Fruit fly (Drosophila melanogaster): ENCODE data around the gene mys.
A peak's percentile ranks its signal among the peaks of the same experiment; 100 is the strongest.

mys gene

DNA sequence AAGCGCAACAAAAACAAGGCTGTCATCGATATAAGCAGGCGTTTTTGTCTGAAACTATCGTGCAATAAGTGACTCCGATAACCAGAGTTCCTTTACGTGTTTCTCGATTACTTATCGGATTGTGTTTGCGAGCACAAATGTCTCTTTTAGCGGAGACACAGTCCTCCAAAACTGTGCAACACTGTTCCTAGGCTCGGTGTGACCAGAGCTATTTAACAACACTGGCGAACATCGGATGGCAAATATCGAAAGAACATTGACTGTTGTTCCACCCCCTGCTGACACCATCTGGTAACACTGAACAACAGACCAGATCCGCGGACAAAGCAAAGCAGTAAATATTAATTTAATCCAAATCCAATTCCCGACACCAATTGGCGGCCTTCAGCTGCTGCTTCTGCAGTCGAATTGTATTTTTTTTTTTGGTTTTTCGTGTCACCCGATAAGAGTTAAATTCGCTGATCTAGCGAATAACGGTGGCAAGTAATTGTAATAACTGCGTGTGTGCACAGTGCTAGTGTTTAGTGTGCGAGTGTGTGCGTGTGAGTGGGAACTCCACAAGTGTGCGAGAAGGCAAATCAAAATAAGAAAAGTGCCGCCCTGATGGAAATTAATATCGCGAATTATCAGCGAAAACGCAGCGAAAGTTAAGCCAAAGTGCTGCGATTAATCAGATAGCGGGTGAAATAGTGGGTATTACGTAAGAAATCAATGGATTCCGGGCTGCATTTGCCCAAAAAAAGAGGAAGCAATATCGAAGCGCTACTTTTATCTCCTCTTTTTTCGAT is at the start of gene mys:
TSS of gene mys (plus strand) at position 254 of the 788 bp plus-strand sequence.
- TF ChIP-seq ttk (optimal IDR thresholded peaks at IDR 0.05): no peak
- no peak for TF ChIP-seq insv (optimal IDR thresholded peaks at IDR 0.05)
- TF ChIP-seq Sin3A (optimal IDR thresholded peaks at IDR 0.05): no peak
- no peak for TF ChIP-seq h (optimal IDR thresholded peaks at IDR 0.05)
- TF ChIP-seq Myc (optimal IDR thresholded peaks at IDR 0.05): no peak
- TF ChIP-seq psq (optimal IDR thresholded peaks at IDR 0.05): no peak

DNA sequence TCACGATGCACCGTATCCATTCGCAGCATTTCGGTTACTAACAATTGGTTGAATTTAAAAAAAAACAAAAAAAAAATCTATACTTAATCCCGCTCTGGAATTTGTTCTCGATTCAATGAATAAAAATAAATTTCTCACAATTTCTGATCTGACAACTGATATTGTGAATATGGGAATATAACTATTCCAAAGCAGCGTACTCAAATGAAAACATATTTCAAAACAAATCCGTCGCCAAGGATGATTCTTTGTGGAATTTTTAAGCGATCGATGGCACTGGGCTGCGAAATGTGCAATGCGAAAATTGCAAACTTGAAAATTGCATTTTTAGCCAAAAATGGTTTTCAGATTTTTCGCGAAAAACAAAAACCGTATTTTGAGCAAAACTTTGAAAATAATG is 40.2 kb upstream of the mys start, which contains the start of gene CG15333:
TSS of gene CG15333 (minus strand) at position 101 of the 400 bp plus-strand sequence.
- TF ChIP-seq insv (optimal IDR thresholded peaks at IDR 0.05) (no peak), ttk (optimal IDR thresholded peaks at IDR 0.05) (no peak), Myc (optimal IDR thresholded peaks at IDR 0.05) (no peak), psq (optimal IDR thresholded peaks at IDR 0.05) (no peak), h (optimal IDR thresholded peaks at IDR 0.05) (no peak), Sin3A (optimal IDR thresholded peaks at IDR 0.05) (no peak)

DNA sequence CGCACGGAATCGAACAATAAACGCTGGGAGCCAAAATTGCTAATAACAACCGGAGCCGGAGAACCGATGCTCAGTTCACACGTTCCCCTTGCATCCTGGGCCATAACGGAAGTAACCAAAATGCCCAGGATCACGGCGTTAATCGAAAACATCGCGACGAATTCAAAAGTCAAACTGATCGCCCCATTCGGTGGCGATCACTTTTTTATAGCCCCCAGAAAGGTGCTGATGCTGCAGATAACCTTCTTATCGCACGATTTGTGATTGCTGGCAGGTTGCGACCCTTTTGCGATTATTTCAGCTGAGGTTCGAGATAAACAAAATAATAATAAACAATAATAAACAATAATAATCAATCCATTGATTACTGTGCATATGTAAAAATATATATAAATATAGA is 24.1 kb upstream of the mys start, which contains the start of gene CG2233:
TSS of gene CG2233 (minus strand) at position 184 of the 400 bp plus-strand sequence.
- TF ChIP-seq h (optimal IDR thresholded peaks at IDR 0.05) (no peak), insv (optimal IDR thresholded peaks at IDR 0.05) (no peak)

DNA sequence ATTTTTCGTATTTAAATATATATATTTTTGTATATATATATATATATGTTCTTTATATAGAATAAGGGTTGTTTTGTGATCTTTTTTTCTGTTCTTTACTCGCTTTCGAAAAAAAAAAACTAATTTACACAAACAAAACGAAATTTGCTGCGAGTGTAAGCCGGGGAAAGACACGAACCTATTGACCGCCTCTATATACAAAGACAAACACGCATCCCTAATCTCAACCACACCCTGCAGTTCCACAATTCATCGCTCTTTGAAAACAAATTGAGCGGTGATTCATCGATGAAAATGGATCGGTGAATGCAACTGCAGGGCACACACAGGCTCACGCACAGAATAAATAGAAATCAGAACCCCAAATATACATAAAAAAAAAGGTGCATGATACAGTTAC is 22.5 kb upstream of the mys start:
- no peak for TF ChIP-seq psq (optimal IDR thresholded peaks at IDR 0.05)
- no peak for TF ChIP-seq Sin3A (optimal IDR thresholded peaks at IDR 0.05)
- TF ChIP-seq Myc (optimal IDR thresholded peaks at IDR 0.05): no peak
- TF ChIP-seq h (optimal IDR thresholded peaks at IDR 0.05): no peak
- TF ChIP-seq ttk (optimal IDR thresholded peaks at IDR 0.05): no peak
- TF ChIP-seq insv (optimal IDR thresholded peaks at IDR 0.05): no peak

DNA sequence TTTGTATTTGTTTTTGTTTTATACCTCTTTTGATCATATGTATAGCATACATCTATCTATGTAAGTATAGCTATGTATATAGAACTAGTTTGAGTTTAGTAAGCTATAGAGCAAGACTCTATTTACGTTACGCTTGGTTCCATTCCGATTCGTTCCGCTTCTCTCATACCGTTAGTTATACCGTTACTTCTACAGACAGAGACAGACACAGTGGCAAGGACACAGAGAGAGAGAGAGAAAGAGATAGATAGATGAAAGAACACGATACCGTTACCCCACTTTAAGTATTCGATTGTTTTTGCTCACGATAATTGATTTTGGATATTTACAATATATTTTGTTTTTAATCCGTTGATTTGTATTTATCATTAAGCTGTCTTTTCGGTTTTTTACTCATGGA is 14.9 kb upstream of the mys start:
- no peak for TF ChIP-seq Myc (optimal IDR thresholded peaks at IDR 0.05)
- no peak for TF ChIP-seq Sin3A (optimal IDR thresholded peaks at IDR 0.05)
- TF ChIP-seq ttk (optimal IDR thresholded peaks at IDR 0.05): no peak
- TF ChIP-seq insv (optimal IDR thresholded peaks at IDR 0.05): no peak
- TF ChIP-seq h (optimal IDR thresholded peaks at IDR 0.05): no peak
- TF ChIP-seq psq (optimal IDR thresholded peaks at IDR 0.05): no peak

DNA sequence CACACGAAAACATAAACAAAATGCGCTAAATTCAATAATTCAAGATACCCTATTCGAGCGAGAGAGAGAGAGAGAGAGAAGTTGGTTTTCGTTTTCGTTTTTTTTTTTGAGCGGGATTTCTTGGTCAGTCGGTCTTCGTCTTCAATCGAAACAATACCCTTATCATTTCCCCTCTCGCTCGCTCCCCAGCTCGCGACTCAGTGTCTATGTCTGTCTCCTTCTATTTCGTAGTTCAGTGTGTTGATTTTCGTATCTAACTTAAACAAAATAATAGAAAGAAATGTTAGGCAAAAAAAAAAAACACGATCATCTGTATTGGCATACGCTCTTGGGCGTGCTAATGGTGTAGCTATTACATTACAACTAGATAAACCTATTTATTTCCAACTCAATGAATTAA is 12.2 kb upstream of the mys start:
- TF ChIP-seq Myc (optimal IDR thresholded peaks at IDR 0.05): no peak
- no peak for TF ChIP-seq h (optimal IDR thresholded peaks at IDR 0.05)
- no peak for TF ChIP-seq ttk (optimal IDR thresholded peaks at IDR 0.05)
- TF ChIP-seq insv (optimal IDR thresholded peaks at IDR 0.05): no peak
- no peak for TF ChIP-seq psq (optimal IDR thresholded peaks at IDR 0.05)
- no peak for TF ChIP-seq Sin3A (optimal IDR thresholded peaks at IDR 0.05)

DNA sequence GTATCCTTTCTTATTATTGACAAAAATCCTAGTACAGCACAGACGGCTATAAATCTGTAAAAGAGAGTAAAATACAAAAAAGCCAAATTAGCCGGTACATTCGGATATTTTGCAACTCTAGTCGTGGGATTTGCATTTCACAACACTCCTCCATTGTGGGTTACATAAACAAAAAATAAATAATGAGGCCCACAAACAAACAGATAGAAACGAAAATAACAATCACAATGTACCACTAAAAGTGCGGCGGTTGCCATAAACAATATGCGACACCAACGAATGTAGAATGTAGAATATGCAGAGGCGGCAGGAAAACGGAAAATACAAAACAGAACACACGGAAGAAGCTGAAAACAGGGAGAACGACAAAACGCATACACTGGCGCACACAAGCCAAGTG is 5.4 kb upstream of the mys start:
- TF ChIP-seq ttk (optimal IDR thresholded peaks at IDR 0.05): no peak
- no peak for TF ChIP-seq h (optimal IDR thresholded peaks at IDR 0.05)
- TF ChIP-seq Sin3A (optimal IDR thresholded peaks at IDR 0.05): no peak

DNA sequence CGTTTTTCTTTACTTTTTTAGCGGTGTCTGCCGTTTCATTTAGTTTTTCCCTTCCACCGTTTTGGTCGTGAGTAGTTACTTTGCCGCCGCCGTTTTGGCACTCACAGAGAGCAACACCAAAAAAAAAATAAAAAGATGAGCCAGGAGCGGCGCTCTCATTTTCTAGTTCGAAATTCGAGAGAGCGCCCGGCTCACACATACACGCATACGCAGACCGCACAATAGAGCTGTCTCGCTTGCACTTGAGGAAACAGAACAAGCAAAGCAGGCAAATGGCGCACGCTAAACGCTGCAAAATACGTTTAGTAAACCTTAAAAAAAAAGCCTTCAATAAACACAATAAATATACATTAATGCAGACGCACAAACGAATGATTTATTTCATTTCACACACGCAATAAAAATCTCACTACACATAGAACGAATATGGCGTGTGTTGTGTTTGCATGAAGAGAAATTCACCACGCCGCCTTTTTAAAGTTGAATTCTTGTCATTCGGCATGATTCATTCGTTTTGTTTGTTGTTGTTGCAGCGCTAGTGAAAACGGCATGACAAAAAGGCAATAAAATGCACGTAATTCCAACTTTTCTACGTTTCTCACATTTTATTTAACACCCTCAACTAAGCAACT is 4.7 kb upstream of the mys start:
- no peak for TF ChIP-seq ttk (optimal IDR thresholded peaks at IDR 0.05)
- no peak for TF ChIP-seq Sin3A (optimal IDR thresholded peaks at IDR 0.05)
- no peak for TF ChIP-seq Myc (optimal IDR thresholded peaks at IDR 0.05)
- TF ChIP-seq insv (optimal IDR thresholded peaks at IDR 0.05): no peak
- TF ChIP-seq h (optimal IDR thresholded peaks at IDR 0.05): no peak
- TF ChIP-seq psq (optimal IDR thresholded peaks at IDR 0.05): no peak

DNA sequence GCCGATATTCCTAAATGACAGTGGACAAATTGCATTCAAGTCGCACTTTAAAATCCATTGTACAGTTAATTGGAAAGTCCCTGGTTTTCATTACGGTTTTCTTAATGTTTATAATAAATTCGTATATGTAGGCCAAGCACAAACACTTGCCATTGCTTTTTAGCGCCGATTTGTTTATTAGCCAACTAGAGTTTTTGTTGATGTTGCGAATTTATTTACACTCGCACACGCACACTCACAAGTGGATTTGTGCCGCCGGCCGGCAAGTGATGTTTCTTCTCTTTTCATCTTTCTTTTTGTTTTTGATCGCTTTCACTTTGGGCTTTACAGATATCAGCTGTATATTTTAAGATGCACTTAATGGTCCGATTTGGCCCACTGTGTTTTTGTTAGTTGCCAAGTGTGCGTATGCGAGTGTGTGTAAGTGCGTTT is 4.1 kb upstream of the mys start:
- TF ChIP-seq ttk (optimal IDR thresholded peaks at IDR 0.05) (no peak), psq (optimal IDR thresholded peaks at IDR 0.05) (no peak), h (optimal IDR thresholded peaks at IDR 0.05) (no peak), Myc (optimal IDR thresholded peaks at IDR 0.05) (no peak), insv (optimal IDR thresholded peaks at IDR 0.05) (no peak), Sin3A (optimal IDR thresholded peaks at IDR 0.05) (no peak)

DNA sequence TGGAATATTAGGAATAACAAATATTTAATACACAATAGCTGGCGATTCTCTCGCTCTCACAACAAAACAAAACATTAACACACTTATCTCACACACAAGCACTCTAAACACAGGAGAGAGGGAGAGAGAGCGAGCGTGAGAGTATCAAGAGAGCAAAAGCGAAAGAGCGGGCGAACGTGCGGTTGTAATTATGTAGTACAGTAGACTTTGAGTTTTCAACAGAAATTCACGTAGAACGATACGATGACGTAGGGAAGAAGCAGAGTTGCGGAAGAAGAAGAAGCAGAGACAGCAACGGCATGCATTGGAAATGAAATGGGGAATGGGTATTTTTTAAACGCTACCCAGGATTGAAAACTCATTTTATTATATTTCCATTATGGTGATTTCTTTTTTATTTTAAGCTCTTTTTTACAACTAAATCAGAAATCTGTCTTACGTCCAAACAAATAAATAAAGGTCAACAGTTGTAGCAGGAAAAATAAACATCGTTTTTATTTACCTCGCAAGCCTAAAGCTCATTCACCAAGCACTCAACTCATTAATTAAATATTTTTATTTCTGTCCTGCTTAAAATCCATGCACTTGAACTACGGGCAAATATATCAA is 3.5 kb upstream of the mys start:
- TF ChIP-seq h (optimal IDR thresholded peaks at IDR 0.05) (no peak), psq (optimal IDR thresholded peaks at IDR 0.05) (no peak)

DNA sequence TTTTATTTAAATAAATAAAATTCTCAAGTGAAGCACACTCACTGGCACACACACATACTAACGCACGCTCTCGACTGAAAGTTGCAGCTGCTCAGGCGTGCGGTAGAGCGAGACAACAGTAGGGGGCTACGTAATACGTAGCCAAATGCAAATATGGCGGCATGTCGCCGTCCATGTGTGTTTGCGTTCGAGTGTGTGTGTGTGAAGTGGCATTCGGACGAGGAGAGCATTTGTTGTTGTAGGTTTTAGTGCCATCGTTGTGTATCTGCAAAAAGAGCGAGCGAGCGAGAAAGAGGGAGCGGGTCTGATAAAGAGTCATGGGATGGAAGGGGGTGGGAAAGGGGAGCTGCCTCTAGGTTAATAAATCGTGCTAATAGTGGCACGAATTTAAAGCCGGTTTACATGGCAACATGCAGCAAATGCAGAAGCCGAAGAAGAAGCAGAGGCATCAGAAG is 3.0 kb upstream of the mys start:
- no peak for TF ChIP-seq insv (optimal IDR thresholded peaks at IDR 0.05)
- TF ChIP-seq ttk (optimal IDR thresholded peaks at IDR 0.05): no peak
- no peak for TF ChIP-seq h (optimal IDR thresholded peaks at IDR 0.05)
- TF ChIP-seq psq (optimal IDR thresholded peaks at IDR 0.05): no peak
- no peak for TF ChIP-seq Sin3A (optimal IDR thresholded peaks at IDR 0.05)
- no peak for TF ChIP-seq Myc (optimal IDR thresholded peaks at IDR 0.05)

DNA sequence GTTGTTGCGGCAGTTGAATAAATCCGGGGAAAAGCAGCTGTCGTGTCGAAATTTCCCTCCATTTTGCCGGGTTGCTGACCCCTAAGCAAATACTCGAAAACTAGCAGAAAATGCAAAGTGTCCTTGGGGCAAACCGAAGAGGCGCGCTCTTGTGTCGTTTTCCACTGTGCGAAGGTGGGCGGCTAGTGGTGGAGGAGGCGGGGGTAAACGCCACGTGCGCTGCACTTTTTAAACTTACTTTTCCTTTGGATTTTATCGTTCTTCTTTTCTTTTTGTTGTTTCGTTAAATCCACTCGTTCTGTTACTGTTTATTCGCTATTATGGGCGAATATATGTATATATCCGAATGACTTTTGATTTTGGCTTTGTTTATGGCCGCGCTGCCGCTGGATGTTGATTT is 1.8 kb upstream of the mys start:
- TF ChIP-seq Sin3A (optimal IDR thresholded peaks at IDR 0.05): no peak
- peak; percentile 51 for TF ChIP-seq ttk (optimal IDR thresholded peaks at IDR 0.05)
- no peak for TF ChIP-seq Myc (optimal IDR thresholded peaks at IDR 0.05)
- no peak for TF ChIP-seq insv (optimal IDR thresholded peaks at IDR 0.05)
- TF ChIP-seq h (optimal IDR thresholded peaks at IDR 0.05): no peak
- TF ChIP-seq psq (optimal IDR thresholded peaks at IDR 0.05): no peak
